Worm (Caenorhabditis elegans) whole organism, L3 larva: ENCODE results near the gene nhr-238.

Experiments used
- ZK546.5 ChIP-seq: sonication (generic microtip); optimal IDR thresholded peaks from 2 replicates; lab custom pipeline; 2017; ENCODE audit warnings: missing biosample characterization, missing genetic modification characterization
- lin-39 ChIP-seq: fragments of 150-350 bp; optimal IDR thresholded peaks from 2 replicates; lab custom pipeline; 2018; ENCODE audit warnings: missing biosample characterization, missing genetic modification reagents, missing genetic modification characterization
- nhr-23 ChIP-seq: fragments of 150-350 bp; optimal IDR thresholded peaks from 2 replicates; lab custom pipeline; 2014; ENCODE audit warnings: missing biosample characterization, missing genetic modification reagents, missing genetic modification characterization
- nhr-237 ChIP-seq: fragments of 150-350 bp; optimal IDR thresholded peaks from 2 replicates; lab custom pipeline; 2014; ENCODE audit warnings: missing biosample characterization, missing genetic modification characterization
- snpc-4 ChIP-seq: fragments of 150-350 bp; optimal IDR thresholded peaks from 2 replicates; lab custom pipeline; 2014; ENCODE audit warnings: missing biosample characterization, missing genetic modification characterization
- ztf-11 ChIP-seq: fragments of 150-350 bp; optimal IDR thresholded peaks from 2 replicates; lab custom pipeline; 2014; ENCODE audit warnings: missing biosample characterization, missing genetic modification characterization

- TF ChIP-seq lin-39 (no peak), ztf-11 (tag; lab: Kevin White, UChicago) (no peak), nhr-237 (tag; lab: Kevin White, UChicago) (no peak), nhr-23 (tag; lab: Kevin White, UChicago) (no peak), snpc-4 (tag; lab: Kevin White, UChicago) (no peak), ZK546.5 (tag; lab: Kevin White, UChicago) (no peak)
Measured at ce11 chrV:1668216-1668615, 39.0 kb upstream of the nhr-238 start, which contains the start of gene irld-42.
